Worm (Caenorhabditis elegans): Measurements from ENCODE around the gene nmat-1.

nmat-1 gene

DNA sequence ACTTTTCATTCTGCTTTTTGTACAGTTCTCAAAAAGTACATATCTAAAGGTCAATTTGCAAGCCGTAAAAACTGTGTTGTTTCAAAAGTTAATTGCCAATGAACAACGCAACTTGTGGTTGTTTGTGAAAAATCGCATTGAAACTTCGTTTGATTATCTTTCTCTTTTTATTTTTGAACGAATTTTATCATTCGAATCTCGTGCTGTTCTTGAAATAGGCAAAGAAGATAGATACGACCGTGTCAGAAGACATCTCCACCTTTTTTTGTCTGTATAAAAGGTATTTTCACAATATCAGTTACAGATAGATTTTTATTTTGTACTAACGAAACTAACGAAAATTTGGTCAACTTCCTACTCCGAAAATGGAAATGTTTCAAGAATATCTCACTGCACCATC lies 23.4 kb downstream of the nmat-1 start, which contains the start of gene C49F5.7:
Gene C49F5.7 (plus strand): TSS at position 301 of the 400 bp plus-strand sequence.
- no peak for TF ChIP-seq flt-1 (GFP tag; IDR thresholded peaks at IDR 0.05)
- no peak for TF ChIP-seq T22C8.4 (GFP tag; IDR thresholded peaks at IDR 0.05)
- no peak for TF ChIP-seq ztf-29 (GFP tag; IDR thresholded peaks at IDR 0.05)
- TF ChIP-seq ztf-23 (GFP tag; IDR thresholded peaks at IDR 0.05), result no peak
- TF ChIP-seq tab-1 (GFP tag; IDR thresholded peaks at IDR 0.05), result no peak
- TF ChIP-seq cog-1 (tag; optimal IDR thresholded peaks at IDR 0.05), result no peak
- no peak for TF ChIP-seq ref-1 (GFP tag; conservative IDR thresholded peaks at IDR 0.05)
- no peak for TF ChIP-seq klf-2 (GFP tag; conservative IDR thresholded peaks at IDR 0.05)
- no peak for TF ChIP-seq med-1 (GFP tag; optimal IDR thresholded peaks at IDR 0.05; ENCODE audit: insufficient read depth)

ce11 chrX:11993327-11993726 lies 24.5 kb downstream of the nmat-1 start:
- TF ChIP-seq ztf-23 (GFP tag; IDR thresholded peaks at IDR 0.05) (no peak), tab-1 (GFP tag; IDR thresholded peaks at IDR 0.05) (no peak), med-1 (GFP tag; optimal IDR thresholded peaks at IDR 0.05; ENCODE audit: insufficient read depth) (no peak), ztf-29 (GFP tag; IDR thresholded peaks at IDR 0.05) (no peak)

DNA sequence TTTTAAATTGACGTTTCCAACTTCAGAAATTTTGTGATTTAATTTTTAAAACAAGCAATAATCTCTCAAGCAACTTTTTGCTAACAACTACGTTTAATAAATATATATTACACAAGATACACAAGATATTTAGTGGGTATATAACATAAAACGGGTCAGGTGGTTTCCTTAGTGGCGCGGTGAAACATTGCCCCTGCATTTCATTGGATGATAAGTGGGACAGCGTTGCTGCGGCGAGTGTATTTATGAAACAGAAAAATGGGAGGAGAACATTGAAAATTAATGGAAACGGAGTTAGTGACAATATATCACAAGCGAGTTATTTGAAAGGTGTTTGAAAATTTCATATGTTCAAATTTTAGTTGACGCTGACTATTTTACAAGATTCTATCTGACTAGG lies 25.1 kb downstream of the nmat-1 start:
- TF ChIP-seq klf-2 (GFP tag; conservative IDR thresholded peaks at IDR 0.05), result no peak
- TF ChIP-seq ztf-29 (GFP tag; IDR thresholded peaks at IDR 0.05), result no peak
- TF ChIP-seq ztf-23 (GFP tag; IDR thresholded peaks at IDR 0.05), result no peak
- no peak for TF ChIP-seq T22C8.4 (GFP tag; IDR thresholded peaks at IDR 0.05)
- TF ChIP-seq cog-1 (tag; optimal IDR thresholded peaks at IDR 0.05), result no peak
- TF ChIP-seq ref-1 (GFP tag; conservative IDR thresholded peaks at IDR 0.05), result no peak
- no peak for TF ChIP-seq med-1 (GFP tag; optimal IDR thresholded peaks at IDR 0.05; ENCODE audit: insufficient read depth)
- TF ChIP-seq flt-1 (GFP tag; IDR thresholded peaks at IDR 0.05), result no peak
- TF ChIP-seq tab-1 (GFP tag; IDR thresholded peaks at IDR 0.05), result no peak

DNA sequence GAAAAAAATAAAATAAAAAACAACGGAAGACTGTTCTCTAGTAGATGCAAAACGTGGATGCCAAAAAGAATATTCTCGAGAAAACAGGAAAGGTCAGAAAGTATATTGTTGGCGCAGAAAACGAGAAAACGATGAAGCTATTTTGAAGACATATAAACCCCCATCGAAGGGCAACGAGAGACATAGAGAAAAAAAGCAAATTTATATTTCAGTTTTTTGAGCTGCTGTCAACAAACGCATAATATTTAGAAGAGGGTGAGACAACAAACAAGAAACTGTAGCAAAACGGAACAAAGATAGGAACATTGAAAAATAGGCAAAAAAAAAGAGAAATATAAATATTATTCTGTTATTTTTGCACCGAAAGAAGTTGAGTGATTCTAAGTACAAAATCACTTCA lies 25.6 kb downstream of the nmat-1 start:
- TF ChIP-seq klf-2 (GFP tag; conservative IDR thresholded peaks at IDR 0.05) (no peak), flt-1 (GFP tag; IDR thresholded peaks at IDR 0.05) (no peak), ref-1 (GFP tag; conservative IDR thresholded peaks at IDR 0.05) (no peak), med-1 (GFP tag; optimal IDR thresholded peaks at IDR 0.05; ENCODE audit: insufficient read depth) (no peak), ztf-29 (GFP tag; IDR thresholded peaks at IDR 0.05) (no peak), tab-1 (GFP tag; IDR thresholded peaks at IDR 0.05) (no peak), ztf-23 (GFP tag; IDR thresholded peaks at IDR 0.05) (no peak), cog-1 (tag; optimal IDR thresholded peaks at IDR 0.05) (no peak), T22C8.4 (GFP tag; IDR thresholded peaks at IDR 0.05) (no peak)

ce11 chrX:11987900-11988364 lies 29.9 kb downstream of the nmat-1 start, which contains the start of gene C49F5.6:
TSS of gene C49F5.6 (plus strand) at chrX:11988314.
- TF ChIP-seq cog-1 (tag; optimal IDR thresholded peaks at IDR 0.05) (no peak), tab-1 (GFP tag; IDR thresholded peaks at IDR 0.05) (no peak), T22C8.4 (GFP tag; IDR thresholded peaks at IDR 0.05) (no peak), ztf-29 (GFP tag; IDR thresholded peaks at IDR 0.05) (no peak), ref-1 (GFP tag; conservative IDR thresholded peaks at IDR 0.05) (no peak), klf-2 (GFP tag; conservative IDR thresholded peaks at IDR 0.05) (no peak), med-1 (GFP tag; optimal IDR thresholded peaks at IDR 0.05; ENCODE audit: insufficient read depth) (no peak), flt-1 (GFP tag; IDR thresholded peaks at IDR 0.05) (no peak), ztf-23 (GFP tag; IDR thresholded peaks at IDR 0.05) (no peak)

ce11 chrX:11985887-11986286 lies 32.0 kb downstream of the nmat-1 start, which contains the start of gene C49F5.5:
TSS of gene C49F5.5 (plus strand) at chrX:11986187.
- TF ChIP-seq T22C8.4 (GFP tag; IDR thresholded peaks at IDR 0.05) (no peak), tab-1 (GFP tag; IDR thresholded peaks at IDR 0.05) (no peak), ztf-23 (GFP tag; IDR thresholded peaks at IDR 0.05) (no peak), flt-1 (GFP tag; IDR thresholded peaks at IDR 0.05) (no peak), med-1 (GFP tag; optimal IDR thresholded peaks at IDR 0.05; ENCODE audit: insufficient read depth) (no peak), klf-2 (GFP tag; conservative IDR thresholded peaks at IDR 0.05) (no peak), ref-1 (GFP tag; conservative IDR thresholded peaks at IDR 0.05) (no peak), ztf-29 (GFP tag; IDR thresholded peaks at IDR 0.05) (no peak), cog-1 (tag; optimal IDR thresholded peaks at IDR 0.05) (no peak)

DNA sequence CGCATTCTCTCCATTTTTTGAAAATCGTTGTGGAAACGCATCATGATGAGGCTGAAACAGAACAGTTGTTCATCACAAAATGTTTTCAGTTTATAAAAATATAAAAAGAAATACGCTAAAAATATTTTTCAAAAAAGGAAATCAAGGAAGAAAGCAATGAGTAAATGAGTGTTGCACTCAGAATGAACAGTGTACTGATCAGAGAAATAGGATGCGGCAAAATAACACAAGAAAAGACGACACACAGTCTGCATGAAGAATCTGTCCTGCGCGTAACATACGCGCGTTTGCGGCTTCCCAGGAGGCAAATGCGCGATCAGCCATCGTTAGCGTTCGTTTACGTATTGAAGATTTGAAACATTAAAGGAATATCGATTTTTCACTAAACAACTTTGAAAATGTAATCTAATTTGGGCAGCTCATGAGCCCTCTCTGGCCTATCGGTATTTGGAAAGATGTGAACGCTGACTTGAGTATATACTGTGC lies 34.2 kb downstream of the nmat-1 start, which contains the start of gene C49F5.3:
Gene C49F5.3 (minus strand): TSS at position 51 of the 486 bp plus-strand sequence.
- TF ChIP-seq T22C8.4 (GFP tag; IDR thresholded peaks at IDR 0.05), result no peak
- no peak for TF ChIP-seq tab-1 (GFP tag; IDR thresholded peaks at IDR 0.05)
- TF ChIP-seq med-1 (GFP tag; optimal IDR thresholded peaks at IDR 0.05; ENCODE audit: insufficient read depth), result no peak
- no peak for TF ChIP-seq ztf-23 (GFP tag; IDR thresholded peaks at IDR 0.05)
- no peak for TF ChIP-seq ref-1 (GFP tag; conservative IDR thresholded peaks at IDR 0.05)
- TF ChIP-seq flt-1 (GFP tag; IDR thresholded peaks at IDR 0.05), result no peak
- no peak for TF ChIP-seq klf-2 (GFP tag; conservative IDR thresholded peaks at IDR 0.05)
- TF ChIP-seq ztf-29 (GFP tag; IDR thresholded peaks at IDR 0.05), result no peak
- no peak for TF ChIP-seq cog-1 (tag; optimal IDR thresholded peaks at IDR 0.05)

ce11 chrX:11982065-11982464 lies 35.8 kb downstream of the nmat-1 start, which contains the start of gene nhr-167:
TSS of gene nhr-167 (minus strand) at chrX:11982085.
- no peak for TF ChIP-seq med-1 (GFP tag; optimal IDR thresholded peaks at IDR 0.05; ENCODE audit: insufficient read depth)
- no peak for TF ChIP-seq ref-1 (GFP tag; conservative IDR thresholded peaks at IDR 0.05)
- no peak for TF ChIP-seq klf-2 (GFP tag; conservative IDR thresholded peaks at IDR 0.05)
- no peak for TF ChIP-seq T22C8.4 (GFP tag; IDR thresholded peaks at IDR 0.05)
- TF ChIP-seq ztf-29 (GFP tag; IDR thresholded peaks at IDR 0.05), result no peak
- no peak for TF ChIP-seq cog-1 (tag; optimal IDR thresholded peaks at IDR 0.05)
- no peak for TF ChIP-seq ztf-23 (GFP tag; IDR thresholded peaks at IDR 0.05)
- no peak for TF ChIP-seq tab-1 (GFP tag; IDR thresholded peaks at IDR 0.05)
- TF ChIP-seq flt-1 (GFP tag; IDR thresholded peaks at IDR 0.05), result no peak

DNA sequence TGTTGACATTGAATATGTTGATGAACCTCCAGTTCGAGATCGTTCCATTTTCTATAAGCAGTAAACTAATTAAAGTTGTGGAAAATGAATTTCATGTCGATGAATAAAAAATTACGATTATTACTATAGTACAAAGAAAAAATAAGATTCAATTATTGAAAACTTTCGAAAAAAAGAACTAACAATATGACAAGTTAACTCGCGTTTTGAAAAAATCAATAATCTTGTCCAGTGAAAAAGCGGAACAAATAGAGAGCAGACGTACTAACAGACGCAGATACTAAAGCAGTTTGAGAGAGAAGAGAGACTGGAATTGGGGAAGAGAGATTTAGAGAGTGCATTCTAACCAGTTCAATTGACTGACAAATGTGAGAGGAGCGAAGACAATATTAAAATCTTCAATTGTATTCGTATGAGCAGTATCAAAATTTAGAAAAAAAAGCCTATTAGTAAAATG lies 43.2 kb downstream of the nmat-1 start, which contains the start of gene set-6:
Gene set-6 (minus strand): TSS at position 51 of the 457 bp plus-strand sequence.
- TF ChIP-seq T22C8.4 (GFP tag; IDR thresholded peaks at IDR 0.05) (peak; percentile 60; the same call in 1 of the 2 replicates), ztf-29 (GFP tag; IDR thresholded peaks at IDR 0.05) (no peak)

DNA sequence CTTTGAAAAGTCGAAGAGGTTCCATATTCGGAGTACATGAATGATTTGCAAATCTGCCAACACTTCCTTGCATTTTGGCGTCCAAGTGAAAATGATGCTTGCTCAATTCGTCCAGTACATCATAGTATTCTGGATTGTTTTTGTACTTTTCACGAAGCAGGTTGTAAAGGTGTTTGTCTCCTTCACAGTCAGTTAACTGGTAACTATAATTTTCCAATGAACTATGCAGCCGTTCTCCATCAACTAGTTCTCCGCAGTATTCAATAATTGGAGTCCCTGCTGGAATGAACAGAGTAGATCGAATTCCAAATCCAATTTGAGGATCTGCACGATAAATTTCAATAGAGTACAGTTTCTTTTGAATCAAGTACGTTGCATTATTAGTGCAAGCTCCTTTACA lies 46.5 kb downstream of the nmat-1 start:
- TF ChIP-seq ztf-29 (GFP tag; IDR thresholded peaks at IDR 0.05) (no peak), ztf-23 (GFP tag; IDR thresholded peaks at IDR 0.05) (no peak), flt-1 (GFP tag; IDR thresholded peaks at IDR 0.05) (no peak), cog-1 (tag; optimal IDR thresholded peaks at IDR 0.05) (no peak)
